Worm (Caenorhabditis elegans) whole organism, late embryonic: ENCODE results near the gene Y43F8B.18.

Experiments
- C38D4.7 ChIP-seq: fragments of 200-800 bp; sonication (Bioruptor generic); optimal IDR thresholded peaks from 2 replicates; lab custom pipeline; 2018; ENCODE audit warnings: mild to moderate bottlenecking, missing genetic modification characterization, moderate library complexity, missing compliant biosample characterization
- F13H6.1 ChIP-seq: sonication (generic microtip); optimal IDR thresholded peaks from 2 replicates; lab custom pipeline; 2016; ENCODE audit warnings: missing genetic modification characterization, missing compliant biosample characterization
- T23F11.4 ChIP-seq: fragments of 200-800 bp; sonication (Bioruptor generic); optimal IDR thresholded peaks from 2 replicates; lab custom pipeline; 2018; ENCODE audit warnings: mild to moderate bottlenecking, missing genetic modification characterization, missing compliant biosample characterization
- Y22D7AL.16 ChIP-seq: sonication (generic microtip); optimal IDR thresholded peaks from 2 replicates; lab custom pipeline; 2016; ENCODE audit warnings: missing genetic modification characterization, missing compliant biosample characterization
- ama-1 ChIP-seq: fragments of 150-350 bp; optimal IDR thresholded peaks from 2 replicates; lab custom pipeline; 2014
- ceh-19 ChIP-seq: fragments of 200-800 bp; sonication (Bioruptor generic); optimal IDR thresholded peaks from 2 replicates; lab custom pipeline; 2018; ENCODE audit warnings: mild to moderate bottlenecking, missing genetic modification characterization, missing compliant biosample characterization
- ceh-22 ChIP-seq: sonication (generic microtip); optimal IDR thresholded peaks from 2 replicates; lab custom pipeline; 2017; ENCODE audit warnings: missing biosample characterization, missing genetic modification characterization
- ceh-24 ChIP-seq: sonication (generic microtip); optimal IDR thresholded peaks from 2 replicates; lab custom pipeline; 2016; ENCODE audit warnings: mild to moderate bottlenecking, missing genetic modification characterization, missing compliant biosample characterization
- ceh-30 ChIP-seq: fragments of 150-350 bp; optimal IDR thresholded peaks from 2 replicates; lab custom pipeline; 2014; ENCODE audit warnings: missing biosample characterization, missing genetic modification characterization
- ceh-34 ChIP-seq: sonication (generic microtip); optimal IDR thresholded peaks from 2 replicates; lab custom pipeline; 2016; ENCODE audit warnings: mild to moderate bottlenecking, missing genetic modification characterization, missing compliant biosample characterization
- ceh-45 ChIP-seq: fragments of 200-800 bp; sonication (Bioruptor generic); IDR thresholded peaks from 2 replicates; pipeline ENCODE4 v1.3.6; 2022; ENCODE audit warnings: missing genetic modification reagents, missing genetic modification characterization, missing compliant biosample characterization
- che-1 ChIP-seq: sonication (generic microtip); optimal IDR thresholded peaks from 2 replicates; lab custom pipeline; 2016; ENCODE audit warnings: mild to moderate bottlenecking, missing genetic modification characterization, missing compliant biosample characterization
- dve-1 ChIP-seq: sonication (generic microtip); optimal IDR thresholded peaks from 2 replicates; lab custom pipeline; 2017; ENCODE audit warnings: antibody characterized with exemption, mild to moderate bottlenecking, missing genetic modification characterization, missing compliant biosample characterization
- elt-2 ChIP-seq: sonication (generic microtip); optimal IDR thresholded peaks from 2 replicates; lab custom pipeline; 2016; ENCODE audit warnings: missing genetic modification reagents, missing genetic modification characterization, missing compliant biosample characterization
- ets-4 ChIP-seq: sonication (generic microtip); optimal IDR thresholded peaks from 2 replicates; lab custom pipeline; 2016; ENCODE audit warnings: missing genetic modification characterization, missing compliant biosample characterization
- eyg-1 ChIP-seq: sonication (generic microtip); optimal IDR thresholded peaks from 2 replicates; lab custom pipeline; 2016; ENCODE audit warnings: missing genotype, missing genetic modification characterization, missing compliant biosample characterization
- fax-1 ChIP-seq: sonication (generic microtip); optimal IDR thresholded peaks from 2 replicates; lab custom pipeline; 2016; ENCODE audit warnings: missing genotype, missing genetic modification characterization, missing compliant biosample characterization
- fkh-10 ChIP-seq: fragments of 150-350 bp; optimal IDR thresholded peaks from 2 replicates; lab custom pipeline; 2014; ENCODE audit warnings: missing biosample characterization, missing genetic modification reagents, missing genetic modification characterization
- fkh-6 ChIP-seq: sonication (generic microtip); optimal IDR thresholded peaks from 2 replicates; lab custom pipeline; 2016; ENCODE audit warnings: missing genetic modification characterization, missing compliant biosample characterization
- hlh-15 ChIP-seq: sonication (generic microtip); optimal IDR thresholded peaks from 2 replicates; lab custom pipeline; 2016; ENCODE audit warnings: missing genetic modification characterization, missing compliant biosample characterization
- hlh-30 ChIP-seq: sonication (generic microtip); optimal IDR thresholded peaks from 2 replicates; lab custom pipeline; 2017; ENCODE audit warnings: antibody characterized with exemption, missing genetic modification characterization, missing compliant biosample characterization; ENCODE audit not compliant: insufficient read depth
- hlh-8 ChIP-seq: sonication (generic microtip); optimal IDR thresholded peaks from 2 replicates; lab custom pipeline; 2016; ENCODE audit warnings: missing genotype, missing genetic modification characterization, missing compliant biosample characterization
- mec-3 ChIP-seq: sonication (generic microtip); optimal IDR thresholded peaks from 2 replicates; lab custom pipeline; 2016; ENCODE audit warnings: borderline replicate concordance, missing genetic modification characterization, missing compliant biosample characterization
- nfya-1 ChIP-seq: sonication (generic microtip); optimal IDR thresholded peaks from 2 replicates; lab custom pipeline; 2017; ENCODE audit warnings: missing genetic modification characterization, mild to moderate bottlenecking, missing compliant biosample characterization, antibody characterized with exemption, moderate library complexity
- pat-9 ChIP-seq: fragments of 200-800 bp; sonication (Bioruptor generic); optimal IDR thresholded peaks from 2 replicates; lab custom pipeline; 2018; ENCODE audit warnings: mild to moderate bottlenecking, missing genetic modification characterization, moderate library complexity, missing compliant biosample characterization
- pax-1 ChIP-seq: fragments of 150-350 bp; optimal IDR thresholded peaks from 2 replicates; lab custom pipeline; 2014; ENCODE audit warnings: missing biosample characterization, missing genetic modification characterization
- pha-2 ChIP-seq: sonication (generic microtip); optimal IDR thresholded peaks from 2 replicates; lab custom pipeline; 2017; ENCODE audit warnings: mild to moderate bottlenecking, missing genetic modification characterization, missing compliant biosample characterization
- pha-4 ChIP-seq: fragments of 150-350 bp; optimal IDR thresholded peaks from 2 replicates; lab custom pipeline; 2018; ENCODE audit warnings: missing biosample characterization, missing genetic modification reagents, missing genetic modification characterization
- pqm-1 ChIP-seq: sonication (generic microtip); optimal IDR thresholded peaks from 2 replicates; lab custom pipeline; 2016; ENCODE audit warnings: missing genetic modification characterization, missing compliant biosample characterization
- pros-1 ChIP-seq: fragments of 150-350 bp; optimal IDR thresholded peaks from 2 replicates; lab custom pipeline; 2014; ENCODE audit warnings: missing biosample characterization, missing genetic modification reagents, missing genetic modification characterization
- ref-2 ChIP-seq: sonication (generic microtip); optimal IDR thresholded peaks from 2 replicates; lab custom pipeline; 2016; ENCODE audit warnings: missing genetic modification characterization, missing compliant biosample characterization
- rnt-1 ChIP-seq: sonication (generic microtip); optimal IDR thresholded peaks from 2 replicates; lab custom pipeline; 2016; ENCODE audit warnings: missing genetic modification characterization, missing compliant biosample characterization
- sox-2 ChIP-seq: fragments of 200-800 bp; sonication (Bioruptor generic); IDR thresholded peaks from 2 replicates; pipeline ENCODE4 v1.3.6; 2022; ENCODE audit warnings: missing genetic modification reagents, missing genetic modification characterization, missing compliant biosample characterization
- sox-4 ChIP-seq: sonication (generic microtip); optimal IDR thresholded peaks from 2 replicates; lab custom pipeline; 2017; ENCODE audit warnings: mild to moderate bottlenecking, missing genetic modification characterization, inconsistent platforms, missing compliant biosample characterization
- syd-9 ChIP-seq: sonication (generic microtip); optimal IDR thresholded peaks from 2 replicates; lab custom pipeline; 2016; ENCODE audit warnings: mild to moderate bottlenecking, missing genetic modification characterization, moderate library complexity, missing compliant biosample characterization
- tbx-2 ChIP-seq: sonication (generic microtip); optimal IDR thresholded peaks from 2 replicates; lab custom pipeline; 2016; ENCODE audit warnings: missing genetic modification characterization, missing compliant biosample characterization
- ttx-3 ChIP-seq: sonication (generic microtip); optimal IDR thresholded peaks from 2 replicates; lab custom pipeline; 2016; ENCODE audit warnings: missing genetic modification reagents, missing genetic modification characterization, missing compliant biosample characterization
- unc-3 ChIP-seq, 2 experiments: fragments of 200-800 bp in 1 of 2; sonication (Bioruptor generic) in 1 of 2; sonication (generic microtip) in 1 of 2; conservative IDR thresholded peaks in 1 of 2; optimal IDR thresholded peaks in 1 of 2; 2 replicates each; pipeline versions ENCODE4 v1.3.6 to Lab custom; 2016 to 2022; ENCODE audit warnings: missing compliant biosample characterization in 2 of 2, missing genetic modification characterization in 2 of 2, missing genetic modification reagents in 1 of 2
- unc-55 ChIP-seq: sonication (generic microtip); optimal IDR thresholded peaks from 2 replicates; lab custom pipeline; 2017; ENCODE audit warnings: missing biosample characterization, missing genetic modification reagents, missing genetic modification characterization
- unc-86 ChIP-seq: sonication (generic microtip); optimal IDR thresholded peaks from 2 replicates; lab custom pipeline; 2016; ENCODE audit warnings: missing genetic modification characterization, missing compliant biosample characterization
- zip-5 ChIP-seq: sonication (generic microtip); optimal IDR thresholded peaks from 2 replicates; lab custom pipeline; 2016; ENCODE audit warnings: missing genetic modification characterization, missing compliant biosample characterization

Gene Y43F8B.18

ce11 chrV:19490461-19490860, 4.7 kb downstream of the Y43F8B.18 start, which contains the start of gene Y43F8B.7:
Gene Y43F8B.7 (plus strand): TSS chrV:19490761.
- TF ChIP-seq ceh-34 (tag; lab: Kevin White, UChicago) (no peak), rnt-1 (no peak), hlh-30 (tag; lab: Kevin White, UChicago) (no peak), pqm-1 (no peak), ets-4 (tag; lab: Kevin White, UChicago) (no peak), hlh-15 (tag; lab: Kevin White, UChicago) (no peak)
- TF ChIP-seq, all 69 proteins: peak for 0

DNA sequence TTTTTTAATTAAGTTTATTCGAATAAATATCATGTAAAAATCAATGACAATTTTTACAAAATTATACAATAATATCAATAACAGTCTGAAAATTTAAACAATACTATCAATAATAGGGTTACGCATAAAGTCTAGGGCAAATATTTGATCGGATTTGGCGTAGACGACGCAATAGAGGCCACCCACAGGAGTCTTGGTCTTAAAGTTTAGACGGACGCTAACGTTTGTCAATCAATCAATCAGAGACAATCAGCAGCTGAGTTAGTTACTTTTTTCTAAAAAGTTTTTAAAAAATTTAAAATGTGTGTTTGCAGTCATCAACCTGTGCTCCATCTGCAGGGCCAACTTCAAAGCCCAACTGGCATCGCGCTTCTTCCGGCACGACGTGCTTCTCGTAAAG, 5.5 kb downstream of the Y43F8B.18 start, which contains the start of gene Y43F8B.29:
Gene Y43F8B.29, plus strand, starts transcription at position 301 of the 400 bp plus-strand sequence.
- TF ChIP-seq eyg-1 (tag; lab: Kevin White, UChicago) (no peak), pat-9 (tag; lab: Kevin White, UChicago) (no peak), pqm-1 (no peak), dve-1 (tag; lab: Kevin White, UChicago) (no peak), ceh-45 (no peak), che-1 (no peak)

ce11 chrV:19495145-19495544, 9.4 kb downstream of the Y43F8B.18 start:
- no peak for TF ChIP-seq ceh-19 (GFP tag; lab: Kevin White, UChicago)
- TF ChIP-seq pha-4 (tag; lab: Kevin White, UChicago) = no peak
- no peak for TF ChIP-seq pax-1
- TF ChIP-seq fax-1 = no peak
- TF ChIP-seq elt-2 (tag; lab: Kevin White, UChicago) = no peak
- TF ChIP-seq T23F11.4 = no peak
- no peak for TF ChIP-seq tbx-2 (tag; lab: Kevin White, UChicago)
- TF ChIP-seq nfya-1 (tag; lab: Kevin White, UChicago) = no peak
- TF ChIP-seq unc-55 = no peak
- TF ChIP-seq F13H6.1 (tag; lab: Kevin White, UChicago) = no peak
- no peak for TF ChIP-seq ama-1 (lab: Kevin White, UChicago)
- no peak for TF ChIP-seq sox-4 (tag; lab: Kevin White, UChicago)
- TF ChIP-seq unc-86 (tag; lab: Kevin White, UChicago) = no peak
- TF ChIP-seq hlh-8 (tag; lab: Kevin White, UChicago) = no peak
- TF ChIP-seq che-1 = no peak
- TF ChIP-seq ceh-30 (tag; lab: Kevin White, UChicago) = no peak
- TF ChIP-seq unc-3 (GFP tag; conservative IDR thresholded peaks at IDR 0.05; lab: Robert Waterston, UW) = no peak
- no peak for TF ChIP-seq unc-3 (tag; optimal IDR thresholded peaks at IDR 0.05; lab: Kevin White, UChicago)
- no peak for TF ChIP-seq Y22D7AL.16
- no peak for TF ChIP-seq hlh-15 (tag; lab: Kevin White, UChicago)
- TF ChIP-seq ceh-22 (tag; lab: Kevin White, UChicago) = no peak
- TF ChIP-seq, all 69 proteins: peak for 0

DNA sequence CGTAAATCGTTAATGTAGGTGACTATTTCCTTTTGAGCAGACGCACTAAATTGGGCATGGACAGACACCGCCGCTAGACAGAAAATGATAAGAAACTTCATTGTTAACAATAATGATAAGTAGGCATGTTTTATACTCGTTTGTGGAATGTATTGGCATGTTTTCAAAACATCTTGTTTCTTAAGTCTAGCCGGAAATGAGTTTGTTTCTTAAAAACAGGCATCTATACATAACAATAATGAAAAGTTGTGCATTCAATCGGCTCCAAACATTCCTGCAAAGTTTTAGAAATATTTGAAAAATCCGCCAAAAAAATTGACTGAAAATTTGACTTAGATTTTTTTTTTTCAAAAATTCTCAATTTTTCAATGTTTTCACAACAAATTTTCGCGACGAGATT, 9.8 kb downstream of the Y43F8B.18 start, which contains the start of gene scl-21:
Gene scl-21, minus strand, starts transcription at position 101 of the 400 bp plus-strand sequence.
- no peak for TF ChIP-seq zip-5 (tag; lab: Kevin White, UChicago)
- no peak for TF ChIP-seq ceh-45
- no peak for TF ChIP-seq C38D4.7 (GFP tag; lab: Kevin White, UChicago)
- no peak for TF ChIP-seq ceh-22 (tag; lab: Kevin White, UChicago)
- no peak for TF ChIP-seq ceh-24 (tag; lab: Kevin White, UChicago)
- TF ChIP-seq sox-2 (GFP tag; lab: Robert Waterston, UW) = no peak
- no peak for TF ChIP-seq fkh-10
- no peak for TF ChIP-seq pros-1
- no peak for TF ChIP-seq syd-9 (tag; lab: Kevin White, UChicago)
- TF ChIP-seq ttx-3 (tag; lab: Kevin White, UChicago) = no peak
- no peak for TF ChIP-seq ref-2
- TF ChIP-seq pha-2 (tag; lab: Kevin White, UChicago) = no peak
- TF ChIP-seq mec-3 (tag; lab: Kevin White, UChicago) = no peak
- TF ChIP-seq fkh-6 (tag; lab: Kevin White, UChicago) = no peak
- TF ChIP-seq tbx-2 (tag; lab: Kevin White, UChicago) = no peak
- TF ChIP-seq, all 69 proteins: peak for 0
